Worm (Caenorhabditis elegans) whole organism, early embryonic: ENCODE measurements around the gene pdi-1.

Experiments
- B0310.2 ChIP-seq: sonication (generic microtip); optimal IDR thresholded peaks from 2 replicates; lab custom pipeline; 2016; ENCODE audit warnings: mild to moderate bottlenecking, missing genetic modification characterization, missing compliant biosample characterization
- F13C5.2 ChIP-seq: sonication (generic microtip); optimal IDR thresholded peaks from 2 replicates; lab custom pipeline; 2017; ENCODE audit warnings: mild to moderate bottlenecking, missing genetic modification characterization, inconsistent platforms, missing compliant biosample characterization
- aly-1 ChIP-seq: sonication (generic microtip); optimal IDR thresholded peaks from 2 replicates; lab custom pipeline; 2016; ENCODE audit warnings: missing genetic modification characterization, missing compliant biosample characterization
- ama-1 ChIP-seq: fragments of 150-350 bp; optimal IDR thresholded peaks from 2 replicates; lab custom pipeline; 2014
- ceh-13 ChIP-seq: fragments of 200-800 bp; sonication (Bioruptor generic); optimal IDR thresholded peaks from 2 replicates; lab custom pipeline; 2018; ENCODE audit warnings: mild to moderate bottlenecking, missing genetic modification characterization, missing compliant biosample characterization
- ceh-36 ChIP-seq: sonication (generic microtip); optimal IDR thresholded peaks from 2 replicates; lab custom pipeline; 2016; ENCODE audit warnings: missing genetic modification characterization, inconsistent platforms, missing compliant biosample characterization
- ets-7 ChIP-seq: sonication (generic microtip); optimal IDR thresholded peaks from 2 replicates; lab custom pipeline; 2016; ENCODE audit warnings: missing genotype, missing genetic modification characterization, missing compliant biosample characterization
- flt-1 ChIP-seq: fragments of 200-800 bp; sonication (Bioruptor generic); IDR thresholded peaks from 2 replicates; pipeline ENCODE4 v1.3.6; 2022; ENCODE audit warnings: missing genetic modification characterization, missing compliant biosample characterization
- hmbx-1 ChIP-seq: sonication (generic microtip); optimal IDR thresholded peaks from 2 replicates; lab custom pipeline; 2016; ENCODE audit warnings: mild to moderate bottlenecking, missing genetic modification characterization, missing compliant biosample characterization
- hmg-4 ChIP-seq: fragments of 200-800 bp; sonication (Bioruptor generic); optimal IDR thresholded peaks from 2 replicates; lab custom pipeline; 2018; ENCODE audit warnings: mild to moderate bottlenecking, missing genetic modification characterization, missing compliant biosample characterization
- hnd-1 ChIP-seq: sonication (generic microtip); optimal IDR thresholded peaks from 2 replicates; lab custom pipeline; 2016; ENCODE audit warnings: missing genetic modification characterization, missing compliant biosample characterization
- pes-1 ChIP-seq: fragments of 200-800 bp; sonication (Bioruptor generic); IDR thresholded peaks from 2 replicates; pipeline ENCODE4 v1.3.6; 2022; ENCODE audit warnings: missing genetic modification reagents, missing genetic modification characterization, missing compliant biosample characterization
- scrt-1 ChIP-seq: fragments of 200-800 bp; sonication (Bioruptor generic); IDR thresholded peaks from 2 replicates; pipeline ENCODE4 v1.3.6; 2022; ENCODE audit warnings: missing genetic modification characterization, missing compliant biosample characterization
- sea-1 ChIP-seq: fragments of 200-800 bp; sonication (Bioruptor generic); conservative IDR thresholded peaks from 2 replicates; pipeline ENCODE4 v1.3.6; 2022; ENCODE audit warnings: missing genetic modification characterization, missing compliant biosample characterization
- tbx-11 ChIP-seq: fragments of 200-800 bp; sonication (Bioruptor generic); IDR thresholded peaks from 2 replicates; pipeline ENCODE4 v1.3.6; 2022; ENCODE audit warnings: missing genetic modification characterization, missing compliant biosample characterization
- tbx-37 ChIP-seq: fragments of 200-800 bp; sonication (Bioruptor generic); conservative IDR thresholded peaks from 2 replicates; pipeline ENCODE4 v1.3.6; 2022; ENCODE audit warnings: missing genetic modification reagents, missing genetic modification characterization, missing compliant biosample characterization
- tra-4 ChIP-seq: sonication (generic microtip); optimal IDR thresholded peaks from 2 replicates; lab custom pipeline; 2017; ENCODE audit warnings: missing genetic modification characterization, missing compliant biosample characterization

The pdi-1 gene

DNA sequence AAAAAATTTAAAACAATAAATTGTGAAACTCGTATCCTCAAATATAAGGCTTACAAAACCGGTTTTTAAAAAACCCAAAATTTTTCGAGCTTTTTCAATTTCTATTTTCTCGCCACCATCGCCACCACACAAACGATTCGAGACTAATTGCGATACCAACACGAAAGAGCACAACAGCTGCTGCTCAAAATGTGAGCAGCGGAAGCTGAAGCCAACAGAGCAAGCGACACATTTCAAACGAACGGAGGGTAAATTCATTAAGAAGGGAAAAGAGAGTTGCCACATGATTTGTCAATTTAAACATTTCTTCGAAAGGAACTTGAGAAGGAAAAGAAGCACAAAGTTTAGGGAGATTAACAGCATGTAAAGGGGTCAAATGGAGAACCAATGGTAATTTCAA lies 22.2 kb downstream of the pdi-1 start:
- TF ChIP-seq pes-1 (GFP tag; lab: Robert Waterston, UW), result no peak
- no peak for TF ChIP-seq flt-1 (GFP tag; lab: Robert Waterston, UW)

DNA sequence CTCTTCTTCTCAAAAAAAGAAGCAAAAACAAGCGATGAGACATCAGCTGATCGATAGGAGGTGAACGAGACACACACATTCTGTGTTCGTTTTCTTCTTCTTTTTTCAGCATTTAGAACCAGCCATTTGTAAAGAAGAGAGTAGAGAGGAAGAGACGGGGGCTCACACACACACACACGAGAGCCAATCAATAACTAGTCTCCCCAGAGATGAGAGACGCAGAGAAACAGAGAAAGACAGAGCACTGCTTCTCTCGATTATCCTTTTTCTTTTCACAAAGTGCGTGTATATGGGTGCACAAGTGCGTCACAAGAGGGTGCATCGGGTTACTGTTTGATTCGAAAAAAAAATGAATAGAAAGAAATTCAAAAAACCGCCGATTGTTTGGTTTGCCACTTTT lies 23.9 kb downstream of the pdi-1 start:
- TF ChIP-seq hmg-4 (GFP tag; lab: Kevin White, UChicago) (peak; percentile 29), flt-1 (GFP tag; lab: Robert Waterston, UW) (0 out of 2 replicates have a peak, but pooled peaks have one; percentile 12), B0310.2 (tag; lab: Kevin White, UChicago) (no peak)

DNA sequence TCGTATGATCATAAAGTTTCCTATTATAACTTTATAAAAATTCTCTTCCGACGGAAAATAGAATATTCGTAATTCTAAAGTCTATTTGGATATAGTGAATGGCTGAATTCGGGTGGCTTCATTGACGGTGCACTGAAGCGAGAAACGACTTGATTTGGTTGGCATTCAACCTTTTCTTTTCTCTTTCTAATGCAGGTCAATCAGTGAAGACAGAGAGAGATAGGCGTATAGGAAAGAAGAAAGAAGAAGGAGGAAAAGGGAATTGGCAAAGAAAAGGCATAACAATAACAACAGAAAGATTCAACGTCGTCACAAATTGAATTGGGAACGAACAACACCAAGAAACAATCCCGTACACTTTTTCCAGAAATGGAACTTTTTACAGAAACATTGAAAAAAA lies 25.8 kb downstream of the pdi-1 start:
- no peak for TF ChIP-seq ceh-36 (tag; lab: Kevin White, UChicago)
- no peak for TF ChIP-seq ama-1
- TF ChIP-seq pes-1 (GFP tag; lab: Robert Waterston, UW), result no peak
- TF ChIP-seq B0310.2 (tag; lab: Kevin White, UChicago), result no peak
- TF ChIP-seq F13C5.2, result no peak
- TF ChIP-seq scrt-1 (GFP tag; lab: Robert Waterston, UW), result no peak
- no peak for TF ChIP-seq ceh-13 (GFP tag; lab: Kevin White, UChicago)
- no peak for TF ChIP-seq hnd-1 (tag; lab: Kevin White, UChicago)
- no peak for TF ChIP-seq aly-1 (tag; lab: Kevin White, UChicago)
- no peak for TF ChIP-seq sea-1 (GFP tag; lab: Robert Waterston, UW)
- no peak for TF ChIP-seq hmg-4 (GFP tag; lab: Kevin White, UChicago)
- TF ChIP-seq tra-4 (tag; lab: Kevin White, UChicago), result no peak
- no peak for TF ChIP-seq hmbx-1 (tag; lab: Kevin White, UChicago)
- no peak for TF ChIP-seq flt-1 (GFP tag; lab: Robert Waterston, UW)
- no peak for TF ChIP-seq tbx-37 (GFP tag; lab: Robert Waterston, UW)
- no peak for TF ChIP-seq tbx-11 (GFP tag; lab: Robert Waterston, UW)
- TF ChIP-seq ets-7, result no peak

DNA sequence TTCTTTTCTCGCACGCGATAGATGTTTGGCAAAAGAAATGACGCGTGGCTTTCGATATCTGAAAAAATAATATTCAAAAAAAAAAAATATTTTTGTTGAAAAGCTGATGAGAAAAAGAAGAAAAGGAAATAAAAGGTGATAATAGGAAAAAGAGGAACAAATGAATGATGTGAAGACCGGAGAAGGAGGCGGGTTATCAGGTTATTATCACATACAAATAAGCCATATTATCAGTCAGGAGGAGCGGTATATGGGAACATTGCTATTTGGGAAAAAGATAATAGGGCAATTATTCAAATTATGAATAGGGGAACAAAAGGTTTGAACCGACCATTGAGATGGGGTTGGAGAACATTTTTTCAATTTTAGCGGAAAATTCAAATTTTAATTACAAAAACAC lies 27.1 kb downstream of the pdi-1 start:
- TF ChIP-seq ama-1 (no peak), tbx-37 (GFP tag; lab: Robert Waterston, UW) (no peak), flt-1 (GFP tag; lab: Robert Waterston, UW) (no peak), B0310.2 (tag; lab: Kevin White, UChicago) (no peak), ceh-36 (tag; lab: Kevin White, UChicago) (no peak), F13C5.2 (no peak), hmg-4 (GFP tag; lab: Kevin White, UChicago) (no peak), hnd-1 (tag; lab: Kevin White, UChicago) (no peak), aly-1 (tag; lab: Kevin White, UChicago) (no peak), ceh-13 (GFP tag; lab: Kevin White, UChicago) (no peak), ets-7 (no peak), scrt-1 (GFP tag; lab: Robert Waterston, UW) (no peak), hmbx-1 (tag; lab: Kevin White, UChicago) (no peak), pes-1 (GFP tag; lab: Robert Waterston, UW) (no peak), tbx-11 (GFP tag; lab: Robert Waterston, UW) (no peak)

DNA sequence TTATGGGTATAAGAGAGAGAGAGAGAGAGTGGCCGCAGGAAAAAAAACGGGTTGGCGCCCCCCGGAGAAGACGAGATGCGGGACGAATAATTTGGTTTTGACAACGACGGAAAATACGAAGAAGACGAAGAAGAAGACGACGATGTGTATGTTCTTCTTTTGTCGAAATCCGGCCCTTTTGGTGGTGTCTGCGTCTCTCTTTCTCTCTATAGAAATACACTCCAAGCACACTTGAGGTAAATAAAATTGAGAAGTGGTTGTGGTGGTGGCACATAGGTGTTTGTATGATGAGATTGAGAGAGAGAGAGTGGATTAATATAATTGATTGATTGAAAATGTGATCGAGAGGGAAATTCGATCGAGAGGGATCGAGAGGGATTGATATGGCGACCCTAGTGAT lies 28.4 kb downstream of the pdi-1 start:
- TF ChIP-seq aly-1 (tag; lab: Kevin White, UChicago) (no peak), tbx-37 (GFP tag; lab: Robert Waterston, UW) (no peak), hmg-4 (GFP tag; lab: Kevin White, UChicago) (no peak), F13C5.2 (no peak), B0310.2 (tag; lab: Kevin White, UChicago) (no peak), ceh-13 (GFP tag; lab: Kevin White, UChicago) (no peak), flt-1 (GFP tag; lab: Robert Waterston, UW) (no peak), ceh-36 (tag; lab: Kevin White, UChicago) (no peak), tbx-11 (GFP tag; lab: Robert Waterston, UW) (no peak), hnd-1 (tag; lab: Kevin White, UChicago) (no peak), tra-4 (tag; lab: Kevin White, UChicago) (no peak), ama-1 (no peak), ets-7 (no peak), hmbx-1 (tag; lab: Kevin White, UChicago) (no peak), scrt-1 (GFP tag; lab: Robert Waterston, UW) (no peak), sea-1 (GFP tag; lab: Robert Waterston, UW) (no peak), pes-1 (GFP tag; lab: Robert Waterston, UW) (no peak)

DNA sequence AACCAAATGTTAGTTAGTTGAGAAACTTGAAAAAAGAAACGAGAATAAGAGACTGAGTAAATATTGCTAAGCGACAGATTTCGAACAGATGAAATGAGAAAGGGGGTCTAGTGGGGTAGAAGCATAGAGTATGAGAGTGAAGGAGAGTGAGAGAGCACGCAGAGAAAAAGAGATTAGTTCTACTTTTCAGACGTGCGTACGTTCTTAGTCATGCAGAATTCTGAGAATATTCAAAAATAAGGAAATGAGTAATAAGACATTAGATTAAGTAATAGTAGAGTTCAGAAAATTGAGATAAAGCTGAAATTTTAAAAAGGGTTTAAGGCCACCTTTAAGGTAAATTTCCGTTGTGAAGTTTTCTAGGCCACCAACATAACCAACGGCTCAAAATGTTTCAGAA lies 30.3 kb downstream of the pdi-1 start:
- TF ChIP-seq tbx-11 (GFP tag; lab: Robert Waterston, UW) (no peak), B0310.2 (tag; lab: Kevin White, UChicago) (peak; percentile 7), ceh-13 (GFP tag; lab: Kevin White, UChicago) (no peak), hmbx-1 (tag; lab: Kevin White, UChicago) (no peak)

DNA sequence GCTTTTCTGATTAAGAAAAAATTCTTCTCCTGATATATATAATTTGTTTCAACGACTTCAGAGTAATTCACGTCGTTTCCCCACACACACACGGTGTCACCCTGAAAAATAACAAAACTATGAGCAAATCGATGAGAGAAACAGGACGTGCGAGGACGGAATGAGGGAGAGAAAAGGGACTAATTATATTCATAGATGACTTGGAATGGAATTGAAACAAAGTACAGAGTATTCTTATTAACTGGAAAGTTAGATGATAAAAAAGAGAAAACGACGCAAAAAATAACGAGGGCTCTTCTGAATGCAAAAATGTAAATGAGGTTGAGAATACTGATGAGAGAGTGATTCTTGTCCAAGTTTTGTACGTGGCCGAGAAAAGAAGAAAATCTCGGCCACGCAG lies 30.9 kb downstream of the pdi-1 start, which contains the start of gene C46F11.6:
C46F11.6 (minus strand) TSS at position 101 of the 400 bp plus-strand sequence.
- TF ChIP-seq hnd-1 (tag; lab: Kevin White, UChicago) (no peak), ceh-36 (tag; lab: Kevin White, UChicago) (no peak), pes-1 (GFP tag; lab: Robert Waterston, UW) (no peak), tbx-37 (GFP tag; lab: Robert Waterston, UW) (no peak), hmbx-1 (tag; lab: Kevin White, UChicago) (no peak), aly-1 (tag; lab: Kevin White, UChicago) (no peak), B0310.2 (tag; lab: Kevin White, UChicago) (no peak), tbx-11 (GFP tag; lab: Robert Waterston, UW) (no peak), scrt-1 (GFP tag; lab: Robert Waterston, UW) (no peak), F13C5.2 (no peak), ceh-13 (GFP tag; lab: Kevin White, UChicago) (no peak), hmg-4 (GFP tag; lab: Kevin White, UChicago) (no peak), ets-7 (no peak), ama-1 (no peak), tra-4 (tag; lab: Kevin White, UChicago) (no peak), flt-1 (GFP tag; lab: Robert Waterston, UW) (no peak), sea-1 (GFP tag; lab: Robert Waterston, UW) (no peak)
